Worm (Caenorhabditis elegans) whole organism, mixed stage, embryonic: Measurements from ENCODE around the gene cyp-43A1.
A peak's percentile ranks its signal among the peaks of the same experiment; 100 is the strongest.

ENCODE experiments used
- bed-3 ChIP-seq: fragments of 200-800 bp; sonication (Bioruptor generic); optimal IDR thresholded peaks from 3 replicates; lab custom pipeline; 2018; ENCODE audit warnings: mild to moderate bottlenecking, missing genetic modification characterization, moderate library complexity, missing compliant biosample characterization
- ceh-39 ChIP-seq: fragments of 150-350 bp; optimal IDR thresholded peaks from 2 replicates; lab custom pipeline; 2014; ENCODE audit warnings: missing biosample characterization, missing genetic modification characterization
- ceh-43 ChIP-seq: fragments of 200-800 bp; sonication (Bioruptor generic); optimal IDR thresholded peaks from 2 replicates; lab custom pipeline; 2018; ENCODE audit warnings: mild to moderate bottlenecking, missing genetic modification characterization, moderate library complexity, missing compliant biosample characterization
- ceh-83 ChIP-seq: fragments of 200-800 bp; sonication (Bioruptor generic); optimal IDR thresholded peaks from 2 replicates; lab custom pipeline; 2018; ENCODE audit warnings: mild to moderate bottlenecking, missing genetic modification characterization, missing compliant biosample characterization
- ces-1 ChIP-seq: fragments of 150-350 bp; optimal IDR thresholded peaks from 2 replicates; lab custom pipeline; 2014; ENCODE audit warnings: missing biosample characterization, missing genetic modification reagents, missing genetic modification characterization
- cnd-1 ChIP-seq: fragments of 200-800 bp; sonication (Bioruptor generic); optimal IDR thresholded peaks from 2 replicates; lab custom pipeline; 2018; ENCODE audit warnings: mild to moderate bottlenecking, missing genetic modification characterization, missing compliant biosample characterization
- drap-1 ChIP-seq: fragments of 200-800 bp; sonication (Bioruptor generic); optimal IDR thresholded peaks from 3 replicates; lab custom pipeline; 2018; ENCODE audit warnings: mild to moderate bottlenecking, missing genetic modification characterization, missing compliant biosample characterization
- elt-1 ChIP-seq: sonication (generic microtip); optimal IDR thresholded peaks from 2 replicates; lab custom pipeline; 2017; ENCODE audit warnings: missing genetic modification characterization, mild to moderate bottlenecking, missing compliant biosample characterization, antibody characterized with exemption, moderate library complexity, borderline replicate concordance; ENCODE audit not compliant: insufficient read depth
- elt-3 ChIP-seq: fragments of 150-350 bp; optimal IDR thresholded peaks from 2 replicates; lab custom pipeline; 2014; ENCODE audit warnings: missing biosample characterization, missing genetic modification characterization
- flh-1 ChIP-seq: fragments of 200-800 bp; sonication (Bioruptor generic); optimal IDR thresholded peaks from 2 replicates; lab custom pipeline; 2018; ENCODE audit warnings: mild to moderate bottlenecking, missing genetic modification characterization, moderate library complexity, missing compliant biosample characterization
- ham-2 ChIP-seq: fragments of 200-800 bp; sonication (Bioruptor generic); optimal IDR thresholded peaks from 2 replicates; lab custom pipeline; 2018; ENCODE audit warnings: mild to moderate bottlenecking, missing genetic modification characterization, missing compliant biosample characterization
- hlh-1 ChIP-seq: fragments of 150-350 bp; optimal IDR thresholded peaks from 2 replicates; lab custom pipeline; 2014; ENCODE audit warnings: missing biosample characterization, missing genetic modification reagents, missing genetic modification characterization
- lin-13 ChIP-seq: fragments of 150-350 bp; optimal IDR thresholded peaks from 2 replicates; lab custom pipeline; 2014; ENCODE audit warnings: missing biosample characterization, missing genetic modification characterization
- lin-32 ChIP-seq: fragments of 200-800 bp; sonication (Bioruptor generic); optimal IDR thresholded peaks from 2 replicates; lab custom pipeline; 2018; ENCODE audit warnings: mild to moderate bottlenecking, missing genetic modification characterization, missing compliant biosample characterization
- lsy-2 ChIP-seq: fragments of 150-350 bp; optimal IDR thresholded peaks from 2 replicates; lab custom pipeline; 2014; ENCODE audit warnings: missing biosample characterization, missing genetic modification characterization
- mab-5 ChIP-seq: fragments of 150-350 bp; optimal IDR thresholded peaks from 2 replicates; lab custom pipeline; 2014; ENCODE audit warnings: missing biosample characterization, missing genetic modification characterization
- mls-2 ChIP-seq: sonication (generic microtip); optimal IDR thresholded peaks from 2 replicates; lab custom pipeline; 2016; ENCODE audit warnings: mild to moderate bottlenecking, missing genetic modification characterization, moderate library complexity, missing compliant biosample characterization
- nhr-2 ChIP-seq: fragments of 150-350 bp; optimal IDR thresholded peaks from 2 replicates; lab custom pipeline; 2014; ENCODE audit warnings: missing biosample characterization, missing genetic modification characterization
- nhr-237 ChIP-seq: fragments of 150-350 bp; optimal IDR thresholded peaks from 2 replicates; lab custom pipeline; 2014; ENCODE audit warnings: missing biosample characterization, missing genetic modification characterization
- nhr-76 ChIP-seq: sonication (generic microtip); optimal IDR thresholded peaks from 2 replicates; lab custom pipeline; 2017; ENCODE audit warnings: missing biosample characterization, missing genetic modification characterization
- pha-4 ChIP-seq: fragments of 150-350 bp; optimal IDR thresholded peaks from 2 replicates; lab custom pipeline; 2018; ENCODE audit warnings: missing biosample characterization, missing genetic modification reagents, missing genetic modification characterization
- sem-2 ChIP-seq: fragments of 200-800 bp; sonication (Bioruptor generic); optimal IDR thresholded peaks from 2 replicates; lab custom pipeline; 2018; ENCODE audit warnings: mild to moderate bottlenecking, missing genetic modification characterization, missing compliant biosample characterization
- sptf-1 ChIP-seq: sonication (generic microtip); optimal IDR thresholded peaks from 2 replicates; lab custom pipeline; 2017; ENCODE audit warnings: mild to moderate bottlenecking, missing genetic modification characterization, moderate library complexity, missing compliant biosample characterization
- tbx-8 ChIP-seq: fragments of 200-800 bp; sonication (Bioruptor generic); optimal IDR thresholded peaks from 2 replicates; lab custom pipeline; 2018; ENCODE audit warnings: mild to moderate bottlenecking, missing genetic modification characterization, moderate library complexity, missing compliant biosample characterization
- unc-120 ChIP-seq: sonication (generic microtip); optimal IDR thresholded peaks from 2 replicates; lab custom pipeline; 2017; ENCODE audit warnings: missing genetic modification characterization, missing compliant biosample characterization; ENCODE audit not compliant: poor library complexity, severe bottlenecking
- unc-39 ChIP-seq: fragments of 150-350 bp; optimal IDR thresholded peaks from 2 replicates; lab custom pipeline; 2014; ENCODE audit warnings: missing biosample characterization, missing genetic modification characterization
- unc-62 ChIP-seq: fragments of 150-350 bp; optimal IDR thresholded peaks from 2 replicates; lab custom pipeline; 2014; ENCODE audit warnings: missing biosample characterization, missing genetic modification reagents, missing genetic modification characterization
- zip-8 ChIP-seq: fragments of 150-350 bp; optimal IDR thresholded peaks from 2 replicates; lab custom pipeline; 2014; ENCODE audit warnings: missing biosample characterization, missing genetic modification characterization

Gene cyp-43A1

DNA sequence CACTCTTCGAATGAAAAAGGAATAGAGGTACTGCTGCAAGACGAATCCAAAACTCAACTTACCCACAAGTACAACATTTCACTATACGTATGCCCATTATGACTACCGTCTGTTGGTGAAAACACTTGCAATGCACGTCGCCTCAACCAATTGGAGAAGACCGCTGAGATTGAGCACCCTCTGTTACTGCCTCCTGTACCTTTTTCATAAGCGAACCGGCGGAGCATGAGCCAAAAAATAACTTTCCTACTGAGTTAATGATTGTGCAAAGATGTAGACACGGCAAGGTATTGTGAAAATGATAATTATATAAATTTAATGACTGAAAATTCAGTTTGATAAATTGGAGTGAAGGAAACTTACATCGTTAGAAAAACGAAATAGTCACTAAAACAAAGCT is 25.2 kb upstream of the cyp-43A1 start:
- no peak for TF ChIP-seq lin-32 (GFP tag; lab: Kevin White, UChicago)
- TF ChIP-seq mab-5 (tag; lab: Kevin White, UChicago), result no peak
- TF ChIP-seq ces-1 (GFP tag; lab: Kevin White, UChicago), result no peak
- TF ChIP-seq ham-2 (GFP tag; lab: Kevin White, UChicago), result no peak
- TF ChIP-seq tbx-8 (GFP tag; lab: Kevin White, UChicago), result no peak
- TF ChIP-seq unc-39 (tag; lab: Kevin White, UChicago), result no peak
- TF ChIP-seq zip-8 (tag; lab: Kevin White, UChicago), result no peak
- no peak for TF ChIP-seq lin-13 (tag; lab: Kevin White, UChicago)
- TF ChIP-seq ceh-39, result no peak
- no peak for TF ChIP-seq nhr-237 (tag; lab: Kevin White, UChicago)
- TF ChIP-seq drap-1, result no peak
- TF ChIP-seq elt-1 (tag; lab: Kevin White, UChicago), result no peak

DNA sequence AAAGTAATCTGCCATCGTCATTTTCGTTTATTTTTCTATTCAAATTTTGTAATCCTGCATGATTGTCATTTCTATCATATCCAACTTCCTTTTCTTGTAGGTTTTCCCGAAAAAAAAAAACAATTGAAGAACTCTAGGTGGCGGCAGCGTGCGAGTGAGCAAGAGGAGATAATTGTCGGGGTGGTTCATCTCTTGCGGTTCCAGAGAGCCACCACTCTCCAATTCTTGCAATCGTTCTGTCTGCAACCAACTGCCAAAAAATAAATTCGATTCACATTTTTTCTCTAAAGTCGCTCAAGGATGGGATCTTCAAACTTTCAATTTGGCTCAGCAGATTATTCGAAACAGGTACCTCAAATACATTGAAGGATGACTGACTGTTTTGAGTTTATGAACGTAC is 22.2 kb upstream of the cyp-43A1 start, which contains the start of gene W01C8.1:
TSS of gene W01C8.1 (plus strand) at position 301 of the 400 bp plus-strand sequence.
- no peak for TF ChIP-seq nhr-2
- TF ChIP-seq ceh-43 (GFP tag; lab: Kevin White, UChicago), result no peak
- no peak for TF ChIP-seq tbx-8 (GFP tag; lab: Kevin White, UChicago)
- no peak for TF ChIP-seq drap-1
- no peak for TF ChIP-seq mls-2 (tag; lab: Kevin White, UChicago)
- TF ChIP-seq sem-2, result no peak
- TF ChIP-seq lin-32 (GFP tag; lab: Kevin White, UChicago), result no peak
- TF ChIP-seq ceh-83 (GFP tag; lab: Kevin White, UChicago), result no peak
- TF ChIP-seq ham-2 (GFP tag; lab: Kevin White, UChicago), result no peak
- TF ChIP-seq elt-3, result no peak
- TF ChIP-seq sptf-1 (tag; lab: Kevin White, UChicago), result no peak
- TF ChIP-seq bed-3 (GFP tag; lab: Kevin White, UChicago), result no peak
- TF ChIP-seq lsy-2 (tag; lab: Kevin White, UChicago), result no peak
- TF ChIP-seq pha-4 (tag; lab: Kevin White, UChicago), result no peak
- TF ChIP-seq nhr-237 (tag; lab: Kevin White, UChicago), result no peak
- TF ChIP-seq zip-8 (tag; lab: Kevin White, UChicago), result no peak

DNA sequence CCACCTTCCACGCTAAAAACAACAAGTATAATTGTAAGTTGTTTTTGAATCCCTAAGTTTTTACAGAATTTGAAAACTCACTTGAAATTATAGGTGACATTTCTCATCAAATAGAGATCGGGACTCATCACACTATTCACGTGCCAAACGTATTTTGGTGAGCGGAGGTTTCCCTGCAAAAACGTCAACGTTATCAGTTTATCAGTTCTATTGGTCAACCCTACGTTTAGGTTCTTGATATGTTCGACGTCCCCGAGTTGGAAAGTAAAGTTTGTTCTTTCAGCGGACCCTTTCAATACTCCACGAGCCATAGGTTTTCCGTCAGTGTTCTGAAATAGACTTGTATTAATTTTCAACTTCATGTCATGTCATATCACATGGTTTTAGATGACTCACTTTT is 18.9 kb upstream of the cyp-43A1 start:
- TF ChIP-seq unc-120 (tag; lab: Kevin White, UChicago) (no peak), ceh-43 (GFP tag; lab: Kevin White, UChicago) (no peak), elt-1 (tag; lab: Kevin White, UChicago) (no peak), lin-13 (tag; lab: Kevin White, UChicago) (no peak), zip-8 (tag; lab: Kevin White, UChicago) (no peak), bed-3 (GFP tag; lab: Kevin White, UChicago) (no peak), unc-39 (tag; lab: Kevin White, UChicago) (no peak), unc-62 (GFP tag; lab: Kevin White, UChicago) (no peak), nhr-76 (tag; lab: Kevin White, UChicago) (no peak), drap-1 (no peak), lin-32 (GFP tag; lab: Kevin White, UChicago) (no peak), flh-1 (no peak), tbx-8 (GFP tag; lab: Kevin White, UChicago) (no peak)

DNA sequence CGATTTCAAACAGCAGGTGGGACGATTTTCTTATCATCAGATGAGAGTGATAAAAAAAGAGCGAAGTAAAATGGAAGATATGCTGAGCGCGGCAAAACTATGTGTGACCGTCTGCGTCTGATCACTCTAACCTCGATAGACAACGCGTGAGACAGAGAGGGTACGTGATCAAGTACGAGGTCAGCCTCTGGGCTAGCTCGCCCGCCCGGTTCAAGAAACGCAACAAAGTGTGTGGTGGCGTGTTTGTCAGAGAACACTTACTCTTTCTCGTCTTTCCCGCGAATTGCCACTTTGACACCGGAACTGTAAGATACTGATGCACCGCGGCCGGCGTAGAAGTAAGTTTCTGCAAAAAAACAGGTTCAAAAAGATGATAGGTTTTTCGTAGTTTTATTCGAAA is 18.1 kb upstream of the cyp-43A1 start:
- no peak for TF ChIP-seq tbx-8 (GFP tag; lab: Kevin White, UChicago)
- no peak for TF ChIP-seq cnd-1 (tag; lab: Kevin White, UChicago)
- TF ChIP-seq elt-1 (tag; lab: Kevin White, UChicago), result peak; percentile 39
- TF ChIP-seq ham-2 (GFP tag; lab: Kevin White, UChicago), result peak; percentile 11
- TF ChIP-seq nhr-2, result peak; percentile 23

DNA sequence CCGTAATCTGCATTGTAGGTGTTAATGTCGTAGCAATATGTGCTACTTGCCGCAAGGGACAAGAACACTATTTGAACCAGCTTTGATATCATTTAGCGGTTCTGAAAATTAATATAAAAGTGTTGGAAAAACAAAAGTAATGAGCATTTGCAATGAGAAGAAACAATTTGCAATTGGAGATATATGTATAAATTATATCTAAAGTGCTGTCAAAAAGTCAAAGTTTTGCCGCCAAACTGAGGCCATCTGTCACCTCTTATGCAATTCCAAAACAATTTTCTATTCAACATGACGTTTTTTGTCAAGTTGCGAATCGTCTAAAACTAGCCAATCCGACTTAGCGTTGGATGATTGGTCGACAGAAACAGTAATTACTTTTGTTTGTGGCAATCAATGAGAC is 17.1 kb upstream of the cyp-43A1 start, which contains the start of gene W01C8.5:
TSS of gene W01C8.5 (minus strand) at position 101 of the 400 bp plus-strand sequence.
- TF ChIP-seq hlh-1 (tag; lab: Kevin White, UChicago), result no peak

DNA sequence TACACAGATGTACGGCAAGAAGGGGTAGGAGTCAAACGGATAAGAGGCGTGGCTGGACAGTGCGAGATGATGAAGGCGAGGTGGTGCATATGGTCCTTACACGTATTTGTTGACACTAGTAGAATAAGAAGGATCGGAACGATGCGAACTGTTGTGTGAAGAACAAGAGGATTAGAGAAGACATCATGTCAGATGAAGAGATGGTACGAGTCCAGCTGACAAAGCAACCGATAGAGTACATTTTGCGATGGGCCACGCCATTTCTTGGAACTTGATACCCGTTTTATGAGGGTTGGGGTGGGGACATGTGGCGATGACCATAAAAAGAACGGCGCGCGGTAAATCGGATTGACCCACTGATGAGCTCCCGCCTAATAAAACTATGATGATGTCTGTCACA is 15.9 kb upstream of the cyp-43A1 start:
- no peak for TF ChIP-seq pha-4 (tag; lab: Kevin White, UChicago)
- TF ChIP-seq cnd-1 (tag; lab: Kevin White, UChicago), result peak; percentile 53
